Worm (Caenorhabditis elegans) whole organism, L4/young adult: ENCODE measurements around the gene fbxa-9.

ENCODE experiments used
- W03F9.2 ChIP-seq: fragments of 150-350 bp; optimal IDR thresholded peaks from 2 replicates; lab custom pipeline; 2014; ENCODE audit warnings: missing biosample characterization, missing genetic modification characterization
- dao-5 ChIP-seq: sonication (generic microtip); optimal IDR thresholded peaks from 2 replicates; lab custom pipeline; 2016; ENCODE audit warnings: missing genotype, missing genetic modification characterization, moderate library complexity, missing compliant biosample characterization
- him-1 ChIP-seq: sonication (generic microtip); optimal IDR thresholded peaks from 2 replicates; lab custom pipeline; 2016; ENCODE audit warnings: missing genotype, missing genetic modification reagents, missing genetic modification characterization, missing compliant biosample characterization

ce11 chrIII:2223932-2224331 lies 42.5 kb upstream of the fbxa-9 start, which contains the start of gene srd-65:
- TF ChIP-seq him-1 (tag; lab: Kevin White, UChicago) (no peak), W03F9.2 (tag; lab: Kevin White, UChicago) (no peak), dao-5 (tag; lab: Kevin White, UChicago) (no peak)
